Worm (Caenorhabditis elegans) whole organism, dauer: ENCODE data around the gene str-204.

Experiments used
- unc-62 ChIP-seq: sonication (generic microtip); optimal IDR thresholded peaks from 2 replicates; lab custom pipeline; 2017; ENCODE audit warnings: missing biosample characterization, missing genetic modification reagents, missing genetic modification characterization

The str-204 gene

DNA sequence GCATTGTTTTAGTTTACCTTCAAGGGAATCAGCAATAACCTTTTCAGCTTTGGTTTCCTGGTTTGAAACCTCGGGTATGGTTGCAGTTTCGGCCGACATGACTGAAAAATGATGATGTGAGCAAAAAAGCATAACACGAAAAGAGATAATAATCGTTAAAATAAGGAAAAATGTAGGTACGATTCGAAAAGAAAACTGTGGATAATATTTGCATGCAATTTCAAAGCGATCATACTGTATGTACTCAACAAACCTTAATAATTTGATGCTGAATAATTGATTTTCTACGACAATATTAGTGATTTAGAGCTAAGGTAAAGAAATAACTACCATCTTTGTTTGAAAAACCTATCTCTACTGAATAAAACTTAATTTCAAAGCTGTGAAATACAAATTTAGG, 36.5 kb downstream of the str-204 start, which contains the start of gene attf-2:
Gene attf-2 (minus strand): TSS at position 101 of the 400 bp plus-strand sequence.
- no peak for TF ChIP-seq unc-62 (GFP tag; lab: Kevin White, UChicago)

DNA sequence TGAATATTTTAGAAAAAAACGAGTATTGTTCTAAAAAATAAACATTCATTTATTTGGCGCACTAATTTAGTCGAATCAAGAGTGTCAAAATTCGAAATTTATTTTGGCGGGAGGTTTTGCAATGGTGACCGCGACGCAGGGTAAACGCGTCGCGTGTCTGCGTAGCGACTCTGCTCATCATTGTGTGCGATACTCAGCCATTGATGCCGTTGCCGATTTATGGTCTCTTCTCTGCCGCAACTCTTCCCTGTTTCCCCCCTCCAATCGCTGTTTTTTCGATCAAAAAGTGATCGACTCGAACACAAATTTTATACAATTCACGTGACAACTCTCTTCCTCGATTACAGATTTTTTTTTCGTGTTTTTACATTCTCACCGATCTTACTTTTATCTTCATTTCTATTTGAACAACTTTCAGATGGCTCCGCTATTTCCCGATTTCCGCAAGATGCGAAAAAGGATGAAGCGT, 37.0 kb downstream of the str-204 start, which contains the start of gene F09G2.2:
Gene F09G2.2 (plus strand): TSS at position 419 of the 469 bp plus-strand sequence.
- no peak for TF ChIP-seq unc-62 (GFP tag; lab: Kevin White, UChicago)

DNA sequence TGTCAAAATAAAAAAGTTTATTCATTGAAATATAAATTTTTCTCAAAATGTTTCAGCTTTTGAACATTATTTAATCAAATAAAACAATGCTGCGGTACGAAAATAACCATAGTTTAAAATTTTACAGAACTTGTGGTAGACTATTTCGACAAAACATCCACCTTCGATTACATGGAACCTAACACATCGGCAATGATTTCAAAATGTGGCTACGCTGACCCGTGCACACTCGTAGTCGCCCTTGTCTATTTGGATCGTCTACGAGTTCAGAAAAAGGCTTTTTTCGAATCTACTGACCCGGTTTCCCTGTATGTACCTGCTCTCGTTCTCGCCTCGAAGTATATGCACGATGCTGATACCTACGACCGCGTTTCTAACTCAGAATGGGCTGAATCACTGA, 37.5 kb downstream of the str-204 start:
- no peak for TF ChIP-seq unc-62 (GFP tag; lab: Kevin White, UChicago)

DNA sequence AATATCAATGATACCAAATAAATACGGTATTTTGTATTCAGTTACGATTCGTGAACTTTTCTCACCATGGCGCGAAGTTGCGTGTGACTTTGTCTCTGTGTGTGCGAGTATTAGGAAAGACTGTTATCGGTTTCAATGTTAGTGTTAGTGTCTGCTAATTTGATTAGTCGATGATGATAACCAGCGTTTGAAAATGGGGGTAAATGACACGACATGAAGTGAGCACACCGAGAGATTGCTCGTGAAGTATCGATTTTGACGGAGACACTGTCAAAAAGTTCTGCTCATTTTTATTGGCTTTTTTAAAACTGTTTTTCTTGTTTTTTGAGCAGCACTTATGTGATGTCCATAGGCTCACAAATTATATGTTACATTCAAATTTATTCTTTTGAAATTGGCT, 38.9 kb downstream of the str-204 start:
- no peak for TF ChIP-seq unc-62 (GFP tag; lab: Kevin White, UChicago)

DNA sequence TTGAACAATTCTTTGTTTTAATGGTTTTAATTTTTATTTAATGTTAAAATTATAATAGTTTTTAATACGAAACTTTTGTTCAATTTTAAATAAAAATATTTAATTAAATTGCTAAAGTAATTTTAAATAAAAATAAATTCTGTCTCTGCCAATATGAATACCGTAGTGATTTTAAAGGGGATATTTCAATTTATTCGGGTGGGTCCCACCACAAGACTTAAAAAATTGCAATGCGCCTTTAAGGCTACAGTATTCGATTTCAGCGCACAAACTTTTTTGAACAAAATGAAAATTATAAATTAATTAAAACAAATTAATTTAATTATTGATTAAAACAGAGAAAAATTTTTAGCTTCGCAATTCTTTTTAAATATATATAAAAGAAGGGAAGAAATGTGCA, 39.6 kb downstream of the str-204 start:
- no peak for TF ChIP-seq unc-62 (GFP tag; lab: Kevin White, UChicago)

DNA sequence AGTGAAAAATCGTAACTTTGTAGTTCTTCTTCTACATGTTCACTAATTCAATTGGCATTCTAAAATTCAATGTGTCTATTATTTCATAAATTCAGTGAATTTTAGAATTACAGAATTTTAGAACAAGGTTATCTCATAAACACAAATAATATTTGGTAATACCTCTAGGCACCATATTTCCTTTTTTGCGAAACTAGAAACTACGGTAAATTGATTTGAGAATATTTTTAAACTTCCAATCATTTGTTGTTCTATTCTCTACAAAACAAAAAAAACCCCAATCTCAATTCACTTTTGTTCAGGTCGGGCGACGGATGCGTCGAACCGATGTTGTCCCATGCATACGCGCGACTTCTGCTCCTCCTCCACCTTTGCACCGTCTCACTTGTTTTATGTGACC, 40.4 kb downstream of the str-204 start, which contains the start of gene F09G2.1:
Gene F09G2.1 (plus strand): TSS at position 301 of the 400 bp plus-strand sequence.
- no peak for TF ChIP-seq unc-62 (GFP tag; lab: Kevin White, UChicago)

DNA sequence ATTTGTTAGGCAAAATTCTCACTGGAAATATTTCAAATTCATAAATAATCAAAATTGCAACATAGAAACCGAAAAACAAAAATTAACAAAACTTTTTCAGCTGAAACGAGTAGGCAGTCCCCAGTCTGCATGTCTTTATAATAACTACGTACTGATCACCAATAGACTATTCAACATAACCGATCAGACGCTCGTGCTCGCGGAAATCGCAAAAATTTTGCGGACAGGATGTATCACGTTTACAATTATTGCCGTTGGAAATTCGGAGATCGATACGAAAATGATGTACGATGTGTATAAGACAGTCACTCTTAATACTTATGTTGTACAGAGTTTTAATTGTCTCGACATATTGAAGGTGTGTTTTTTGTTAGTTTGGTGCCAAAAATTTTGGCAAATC, 41.9 kb downstream of the str-204 start:
- TF ChIP-seq unc-62 (GFP tag; lab: Kevin White, UChicago), result no peak

DNA sequence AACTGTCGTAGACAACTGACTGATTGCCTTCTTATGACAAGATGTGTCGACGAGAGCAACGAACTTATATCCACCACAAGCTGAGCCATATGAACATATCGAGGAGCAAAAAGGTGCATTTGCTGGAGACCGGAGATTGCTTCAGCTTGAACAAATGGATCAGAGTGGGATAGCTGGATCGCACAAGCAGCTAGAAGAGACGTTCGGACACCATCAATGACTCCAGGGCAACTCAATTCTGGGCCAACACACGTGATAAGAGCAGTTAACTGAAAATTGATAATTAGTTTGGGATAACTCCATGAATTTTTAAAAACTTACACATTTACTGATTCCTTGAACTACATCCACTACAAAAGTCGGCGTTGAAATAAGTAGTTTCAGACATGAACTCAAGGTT, 49.5 kb downstream of the str-204 start:
- TF ChIP-seq unc-62 (GFP tag; lab: Kevin White, UChicago), result no peak
